Worm (Caenorhabditis elegans): Measurements from ENCODE around the gene nhr-147.

DNA sequence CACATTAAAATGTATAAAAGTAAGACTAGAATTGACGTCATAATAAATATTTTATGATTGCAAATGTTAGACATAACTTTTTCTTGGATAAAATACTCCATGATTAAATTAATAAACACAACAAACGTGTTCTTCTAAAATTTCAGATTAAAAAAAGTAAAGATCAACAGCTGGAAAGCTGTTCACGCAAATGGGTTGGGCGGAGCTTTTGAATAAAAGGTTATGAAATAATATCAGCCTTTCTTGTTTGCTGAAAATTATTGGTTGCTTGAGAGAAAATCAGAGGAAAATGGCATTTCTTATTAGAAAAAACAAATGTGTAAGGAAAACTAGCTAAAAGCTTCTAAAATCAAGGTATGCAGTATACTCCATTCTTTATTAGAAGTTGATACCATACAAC lies 42.2 kb downstream of the nhr-147 start, which contains the start of gene C02H6.3:
- no peak for TF ChIP-seq ama-1 (optimal IDR thresholded peaks at IDR 0.05)
- TF ChIP-seq ceh-36 (tag; optimal IDR thresholded peaks at IDR 0.05) = no peak
- no peak for TF ChIP-seq hmg-4 (GFP tag; optimal IDR thresholded peaks at IDR 0.05)
- TF ChIP-seq flt-1 (GFP tag; IDR thresholded peaks at IDR 0.05) = no peak
- no peak for TF ChIP-seq aly-1 (tag; optimal IDR thresholded peaks at IDR 0.05)
- no peak for TF ChIP-seq F13C5.2 (tag; optimal IDR thresholded peaks at IDR 0.05)
- TF ChIP-seq sea-1 (GFP tag; conservative IDR thresholded peaks at IDR 0.05) = no peak
- no peak for TF ChIP-seq ets-7 (tag; optimal IDR thresholded peaks at IDR 0.05)
- no peak for TF ChIP-seq B0310.2 (tag; optimal IDR thresholded peaks at IDR 0.05)
- TF ChIP-seq pes-1 (GFP tag; IDR thresholded peaks at IDR 0.05) = no peak
- TF ChIP-seq scrt-1 (GFP tag; IDR thresholded peaks at IDR 0.05) = no peak

Data from whole organism, early embryonic.